Worm (Caenorhabditis elegans) whole organism, midembryonic: ENCODE results near the gene D1005.2.

Experiments used
- T22C8.4 ChIP-seq: fragments of 200-800 bp; sonication (Bioruptor generic); IDR thresholded peaks from 2 replicates; pipeline ENCODE4 v1.3.6; 2022; ENCODE audit warnings: missing genetic modification characterization, missing compliant biosample characterization
- ztf-23 ChIP-seq: fragments of 200-800 bp; sonication (Bioruptor generic); IDR thresholded peaks from 2 replicates; pipeline ENCODE4 v1.3.6; 2022; ENCODE audit warnings: missing genetic modification reagents, missing genetic modification characterization, missing compliant biosample characterization

ce11 chrX:1487096-1487495 lies 28.3 kb downstream of the D1005.2 start:
- TF ChIP-seq ztf-23 (GFP tag; lab: Robert Waterston, UW) (no peak), T22C8.4 (GFP tag; lab: Robert Waterston, UW) (no peak)
